Fruit fly (Drosophila melanogaster) whole organism: ENCODE results near the gene CG14391.

Experiments used
- CG8478 ChIP-seq: fragments of >200 bp; optimal IDR thresholded peaks from 2 replicates; lab custom pipeline; 2018; ENCODE audit warnings: inconsistent platforms
- Dll ChIP-seq: fragments of >200 bp; optimal IDR thresholded peaks from 2 replicates; lab custom pipeline; 2017
- EcR ChIP-seq, 2 experiments: fragments of >200 bp; optimal IDR thresholded peaks; 2 replicates each; lab custom pipeline; 2017; ENCODE audit warnings: missing biosample characterization in 2 of 2, missing genetic modification characterization in 2 of 2, missing genetic modification reagents in 2 of 2

dm6 chr3R:12649099-12650029 lies 45.3 kb downstream of the CG14391 start:
- TF ChIP-seq CG8478 (lab: Kevin White, UChicago), result no peak
- no peak for TF ChIP-seq Dll (lab: Kevin White, UChicago)
- no peak for TF ChIP-seq EcR (GFP tag; optimal IDR thresholded peaks at IDR 0.05; lab: Kevin White, UChicago)
